Fruit fly (Drosophila melanogaster) whole organism, embryonic: ENCODE measurements around the gene Dbp21E2.

Experiments
- ATbp ChIP-seq: fragments of 200-800 bp; sonication (Bioruptor generic); optimal IDR thresholded peaks from 2 replicates; lab custom pipeline; 2017; ENCODE audit warnings: missing biosample characterization, mild to moderate bottlenecking, missing genetic modification characterization, missing genetic modification reagents
- Adf1 ChIP-seq: fragments of 200-800 bp; sonication (Bioruptor generic); IDR thresholded peaks from 2 replicates; pipeline ENCODE4 v1.3.6; 2022; ENCODE audit warnings: missing biosample characterization, missing genetic modification characterization
- Atf-2 ChIP-seq: fragments of 200-800 bp; sonication (Bioruptor generic); optimal IDR thresholded peaks from 2 replicates; lab custom pipeline; 2016; ENCODE audit warnings: missing biosample characterization, missing genetic modification characterization
- Bdp1 ChIP-seq: fragments of 200-800 bp; sonication (Bioruptor generic); optimal IDR thresholded peaks from 3 replicates; lab custom pipeline; 2016; ENCODE audit warnings: missing biosample characterization, missing genetic modification characterization
- Blimp-1 ChIP-seq: fragments of 200-800 bp; sonication (Bioruptor generic); optimal IDR thresholded peaks from 3 replicates; lab custom pipeline; 2018; ENCODE audit warnings: missing biosample characterization, missing genetic modification characterization, mild to moderate bottlenecking, moderate library complexity, missing genetic modification reagents
- CG11695 ChIP-seq: fragments of 200-800 bp; sonication (Bioruptor generic); IDR thresholded peaks from 3 replicates; pipeline ENCODE4 v1.3.6; 2022; ENCODE audit warnings: missing biosample characterization, missing genetic modification characterization
- CG12104 ChIP-seq: fragments of 200-800 bp; sonication (Bioruptor generic); optimal IDR thresholded peaks from 3 replicates; lab custom pipeline; 2016; ENCODE audit warnings: missing biosample characterization, missing genetic modification characterization
- CG13424 ChIP-seq: fragments of 200-800 bp; sonication (Bioruptor generic); optimal IDR thresholded peaks from 2 replicates; lab custom pipeline; 2019; ENCODE audit warnings: missing biosample characterization, mild to moderate bottlenecking, missing genetic modification characterization, moderate library complexity
- CG15011 ChIP-seq: fragments of 200-800 bp; sonication (Bioruptor generic); optimal IDR thresholded peaks from 3 replicates; lab custom pipeline; 2018; ENCODE audit warnings: missing biosample characterization, mild to moderate bottlenecking, missing genetic modification characterization
- CG17328 ChIP-seq: fragments of 200-800 bp; sonication (Bioruptor generic); IDR thresholded peaks from 2 replicates; pipeline ENCODE4 v1.3.6; 2022; ENCODE audit warnings: missing biosample characterization, missing genetic modification characterization
- CG17829 ChIP-seq: fragments of 200-800 bp; optimal IDR thresholded peaks from 2 replicates; lab custom pipeline; 2019; ENCODE audit warnings: missing biosample characterization, mild to moderate bottlenecking, missing genetic modification characterization, moderate library complexity
- CG4854 ChIP-seq: fragments of 200-800 bp; sonication (Bioruptor generic); optimal IDR thresholded peaks from 2 replicates; lab custom pipeline; 2016; ENCODE audit warnings: missing biosample characterization, missing genetic modification characterization, inconsistent platforms
- CG6689 ChIP-seq: fragments of 200-800 bp; sonication (Bioruptor generic); IDR thresholded peaks from 2 replicates; pipeline ENCODE4 v1.3.6; 2022; ENCODE audit warnings: missing biosample characterization, missing genetic modification characterization
- CG7556 ChIP-seq: fragments of 200-800 bp; sonication (Bioruptor generic); optimal IDR thresholded peaks from 2 replicates; lab custom pipeline; 2017; ENCODE audit warnings: missing biosample characterization, mild to moderate bottlenecking, missing genetic modification characterization
- CG8924 ChIP-seq: fragments of 200-800 bp; optimal IDR thresholded peaks from 3 replicates; lab custom pipeline; 2019; ENCODE audit warnings: missing biosample characterization, mild to moderate bottlenecking, missing genetic modification characterization, moderate library complexity
- CG9727 ChIP-seq: fragments of 200-800 bp; sonication (Bioruptor generic); optimal IDR thresholded peaks from 3 replicates; lab custom pipeline; 2017; ENCODE audit warnings: missing biosample characterization, mild to moderate bottlenecking, missing genetic modification characterization
- D ChIP-seq, 2 experiments: fragments of 200-800 bp in 1 of 2; fragments of >200 bp in 1 of 2; sonication (Bioruptor generic) in 1 of 2; optimal IDR thresholded peaks; 2 replicates in 1 of 2; 3 replicates in 1 of 2; lab custom pipeline; 2017; ENCODE audit warnings: mild to moderate bottlenecking in 1 of 2, missing biosample characterization in 1 of 2, missing genetic modification characterization in 1 of 2, missing genetic modification reagents in 1 of 2
- Dfd ChIP-seq, 2 experiments: fragments of >200 bp; optimal IDR thresholded peaks; 2 replicates each; lab custom pipeline; 2017; ENCODE audit warnings: missing biosample characterization in 2 of 2, missing genetic modification characterization in 2 of 2
- Eip74EF ChIP-seq, 2 experiments: fragments of 200-800 bp in 1 of 2; fragments of >200 bp in 1 of 2; sonication (Bioruptor generic) in 1 of 2; optimal IDR thresholded peaks; 2 replicates each; lab custom pipeline; 2017 to 2019; ENCODE audit warnings: missing biosample characterization in 2 of 2, missing genetic modification characterization in 2 of 2, mild to moderate bottlenecking in 1 of 2, moderate library complexity in 1 of 2
- H15 ChIP-seq: fragments of 200-800 bp; sonication (Bioruptor generic); IDR thresholded peaks from 3 replicates; pipeline ENCODE4 v1.3.6; 2022; ENCODE audit warnings: missing biosample characterization, missing genetic modification characterization
- Hmr ChIP-seq: fragments of 200-800 bp; sonication (Bioruptor generic); optimal IDR thresholded peaks from 3 replicates; lab custom pipeline; 2017; ENCODE audit warnings: mild to moderate bottlenecking, missing biosample characterization, missing genetic modification reagents, missing genetic modification characterization
- Hr3 ChIP-seq: fragments of 200-800 bp; sonication (Bioruptor generic); optimal IDR thresholded peaks from 3 replicates; lab custom pipeline; 2016; ENCODE audit warnings: missing biosample characterization, missing genetic modification characterization
- Mes4 ChIP-seq: fragments of 200-800 bp; sonication (Bioruptor generic); optimal IDR thresholded peaks from 2 replicates; lab custom pipeline; 2016; ENCODE audit warnings: missing biosample characterization, missing genetic modification characterization
- Oli ChIP-seq: fragments of 200-800 bp; sonication (Bioruptor generic); optimal IDR thresholded peaks from 2 replicates; lab custom pipeline; 2018; ENCODE audit warnings: missing biosample characterization, mild to moderate bottlenecking, missing genetic modification characterization, moderate library complexity
- Optix ChIP-seq: fragments of 200-800 bp; sonication (Bioruptor generic); IDR thresholded peaks from 3 replicates; pipeline ENCODE4 v1.3.6; 2022; ENCODE audit warnings: missing biosample characterization, missing genetic modification characterization
- PHDP ChIP-seq: fragments of 200-800 bp; sonication (Bioruptor generic); optimal IDR thresholded peaks from 3 replicates; lab custom pipeline; 2018; ENCODE audit warnings: missing biosample characterization, mild to moderate bottlenecking, missing genetic modification characterization, moderate library complexity
- Pdp1 ChIP-seq, 2 experiments: fragments of 200-800 bp; sonication (Bioruptor generic); optimal IDR thresholded peaks; 3 replicates each; lab custom pipeline; 2016; ENCODE audit warnings: missing biosample characterization in 2 of 2, missing genetic modification characterization in 2 of 2, mild to moderate bottlenecking in 1 of 2, moderate library complexity in 1 of 2
- Sox102F ChIP-seq: fragments of 200-800 bp; sonication (Bioruptor generic); optimal IDR thresholded peaks from 2 replicates; lab custom pipeline; 2018; ENCODE audit warnings: missing biosample characterization, mild to moderate bottlenecking, missing genetic modification characterization, moderate library complexity
- Xbp1 ChIP-seq: fragments of 200-800 bp; sonication (Bioruptor generic); optimal IDR thresholded peaks from 3 replicates; lab custom pipeline; 2016; ENCODE audit warnings: missing biosample characterization, mild to moderate bottlenecking, missing genetic modification characterization
- Xrp1 ChIP-seq: fragments of 200-800 bp; sonication (Bioruptor generic); IDR thresholded peaks from 2 replicates; pipeline ENCODE4 v1.3.6; 2022; ENCODE audit warnings: missing biosample characterization, missing genetic modification characterization
- amos ChIP-seq: fragments of 200-800 bp; sonication (Bioruptor generic); IDR thresholded peaks from 2 replicates; pipeline ENCODE4 v1.3.6; 2022; ENCODE audit warnings: missing biosample characterization, missing genetic modification characterization; ENCODE audit not compliant: partially characterized antibody
- cas ChIP-seq: fragments of 200-800 bp; sonication (Bioruptor generic); IDR thresholded peaks from 2 replicates; pipeline ENCODE4 v1.3.6; 2022; ENCODE audit warnings: missing biosample characterization, missing genetic modification characterization
- dmrt11E ChIP-seq: fragments of 200-800 bp; sonication (Bioruptor generic); optimal IDR thresholded peaks from 3 replicates; lab custom pipeline; 2018; ENCODE audit warnings: missing biosample characterization, mild to moderate bottlenecking, missing genetic modification characterization, moderate library complexity
- ewg ChIP-seq: fragments of 200-800 bp; sonication (Bioruptor generic); optimal IDR thresholded peaks from 3 replicates; lab custom pipeline; 2017; ENCODE audit warnings: mild to moderate bottlenecking, missing biosample characterization, missing genetic modification reagents, missing genetic modification characterization
- gcm ChIP-seq: fragments of 200-800 bp; sonication (Bioruptor generic); optimal IDR thresholded peaks from 2 replicates; lab custom pipeline; 2019; ENCODE audit warnings: missing biosample characterization, mild to moderate bottlenecking, missing genetic modification characterization, moderate library complexity
- gt ChIP-seq: fragments of 200-800 bp; sonication (Bioruptor generic); IDR thresholded peaks from 2 replicates; pipeline ENCODE4 v1.3.6; 2022; ENCODE audit warnings: missing biosample characterization, missing genetic modification characterization
- hkb ChIP-seq, 2 experiments: fragments of 200-800 bp in 1 of 2; fragments of >200 bp in 1 of 2; sonication (Bioruptor generic) in 1 of 2; IDR thresholded peaks in 1 of 2; optimal IDR thresholded peaks in 1 of 2; 2 replicates each; pipeline versions ENCODE4 v1.3.6 to Lab custom; 2017 to 2022; ENCODE audit warnings: missing biosample characterization in 1 of 2, missing genetic modification characterization in 1 of 2
- nerfin-1 ChIP-seq: fragments of 200-800 bp; sonication (Bioruptor generic); optimal IDR thresholded peaks from 3 replicates; lab custom pipeline; 2019; ENCODE audit warnings: missing biosample characterization, mild to moderate bottlenecking, missing genetic modification characterization, moderate library complexity
- org-1 ChIP-seq: fragments of 200-800 bp; sonication (Bioruptor generic); optimal IDR thresholded peaks from 2 replicates; lab custom pipeline; 2017; ENCODE audit warnings: missing biosample characterization, missing genetic modification characterization
- phol ChIP-seq: fragments of 200-800 bp; sonication (Bioruptor generic); optimal IDR thresholded peaks from 3 replicates; lab custom pipeline; 2018; ENCODE audit warnings: missing biosample characterization, mild to moderate bottlenecking, missing genetic modification characterization, moderate library complexity
- sc ChIP-seq, 3 experiments: fragments of >200 bp in 2 of 3; fragments of 200-800 bp in 1 of 3; sonication (Bioruptor generic) in 1 of 3; optimal IDR thresholded peaks; 2 replicates in 2 of 3; 3 replicates in 1 of 3; lab custom pipeline; 2017; ENCODE audit warnings: mild to moderate bottlenecking in 1 of 3, missing biosample characterization in 1 of 3, missing genetic modification characterization in 1 of 3, missing genetic modification reagents in 1 of 3
- sens ChIP-seq: fragments of 200-800 bp; sonication (Bioruptor generic); peaks from one replicate; lab custom pipeline; 2016; ENCODE audit warnings: missing biosample characterization, missing genetic modification characterization
- sim ChIP-seq: fragments of 200-800 bp; sonication (Bioruptor generic); IDR thresholded peaks from 2 replicates; pipeline ENCODE4 v1.3.6; 2022; ENCODE audit warnings: missing biosample characterization, missing genetic modification characterization
- ttk ChIP-seq: fragments of 200-800 bp; sonication (Bioruptor generic); IDR thresholded peaks from 2 replicates; pipeline ENCODE4 v2.1.2; 2022; ENCODE audit warnings: missing biosample characterization, missing genetic modification characterization
- unpg ChIP-seq: fragments of 200-800 bp; sonication (Bioruptor generic); optimal IDR thresholded peaks from 3 replicates; lab custom pipeline; 2018; ENCODE audit warnings: missing biosample characterization, mild to moderate bottlenecking, missing genetic modification characterization, moderate library complexity
- vvl ChIP-seq: fragments of 200-800 bp; sonication (Bioruptor generic); IDR thresholded peaks from 2 replicates; pipeline ENCODE4 v1.3.6; 2022; ENCODE audit warnings: missing biosample characterization, missing genetic modification characterization

Gene Dbp21E2

dm6 chr2L:827516-828362, 16.4 kb downstream of the Dbp21E2 start (continued):
- TF ChIP-seq ttk (GFP tag; lab: Robert Waterston, UW) (no peak), sc (optimal IDR thresholded peaks at IDR 0.05; lab: Kevin White, UChicago) (no peak), sc (GFP tag; optimal IDR thresholded peaks at IDR 0.05; lab: Kevin White, UChicago) (peak; percentile 69), vvl (peak; percentile 31; the same call in 1 of the 2 replicates), CG17829 (tag; lab: Kevin White, UChicago) (peak; percentile 11), Optix (GFP tag; lab: Robert Waterston, UW) (no peak), Pdp1 (GFP tag; optimal IDR thresholded peaks at IDR 0.05; lab: Kevin White, UChicago) (peak in 1 of 2 experiments; percentile 87), CG7556 (peak; percentile 57), Xrp1 (GFP tag; lab: Robert Waterston, UW) (peak; percentile 60; the same call in 1 of the 2 replicates), Blimp-1 (GFP tag; lab: Kevin White, UChicago) (peak; percentile 56), CG11695 (GFP tag; lab: Robert Waterston, UW) (no peak), Sox102F (GFP tag; lab: Kevin White, UChicago) (peak; percentile 90), Atf-2 (peak; percentile 47), Hmr (no peak), Mes4 (GFP tag; lab: Kevin White, UChicago) (peak; percentile 18), sens (peak; percentile 94), Bdp1 (peak; percentile 7), CG15011 (no peak), Oli (tag; lab: Kevin White, UChicago) (peak; percentile 54), ATbp (GFP tag; lab: Kevin White, UChicago) (peak; percentile 84), D (optimal IDR thresholded peaks at IDR 0.05; lab: Kevin White, UChicago) (no peak), D (GFP tag; optimal IDR thresholded peaks at IDR 0.05; lab: Kevin White, UChicago) (peak; percentile 62), Xbp1 (GFP tag; lab: Kevin White, UChicago) (peak; percentile 60), Hr3 (peak; percentile 44), CG8924 (peak; percentile 59), CG12104 (GFP tag; lab: Kevin White, UChicago) (no peak), gt (GFP tag; lab: Robert Waterston, UW) (no peak), CG6689 (GFP tag; lab: Robert Waterston, UW) (0 out of 2 replicates have a peak, but pooled peaks have one; percentile 4), Eip74EF (GFP tag; optimal IDR thresholded peaks at IDR 0.05; lab: Kevin White, UChicago) (peak in 1 of 2 experiments; percentile 30), PHDP (tag; lab: Kevin White, UChicago) (peak; percentile 71), CG13424 (tag; lab: Kevin White, UChicago) (peak; percentile 39), cas (GFP tag; lab: Robert Waterston, UW) (no peak), ewg (GFP tag; lab: Kevin White, UChicago) (peak; percentile 46), nerfin-1 (tag; lab: Kevin White, UChicago) (peak; percentile 33), CG17328 (GFP tag; lab: Robert Waterston, UW) (peak; percentile 61), org-1 (GFP tag; lab: Kevin White, UChicago) (peak; percentile 46), phol (tag; lab: Kevin White, UChicago) (peak; percentile 52), CG4854 (GFP tag; lab: Kevin White, UChicago) (peak; percentile 10), Adf1 (GFP tag; lab: Robert Waterston, UW) (no peak), unpg (peak; percentile 42), H15 (GFP tag; lab: Robert Waterston, UW) (0 out of 3 replicates have a peak, but pooled peaks have one; percentile 14), Dfd (GFP tag; optimal IDR thresholded peaks at IDR 0.05; lab: Kevin White, UChicago) (no peak), gcm (GFP tag; lab: Kevin White, UChicago) (peak; percentile 46), CG9727 (GFP tag; lab: Kevin White, UChicago) (peak; percentile 11), sim (GFP tag; lab: Robert Waterston, UW) (no peak), hkb (optimal IDR thresholded peaks at IDR 0.05; lab: Kevin White, UChicago) (no peak), hkb (GFP tag; IDR thresholded peaks at IDR 0.05; lab: Robert Waterston, UW) (peak; percentile 50; the same call in 1 of the 2 replicates), dmrt11E (tag; lab: Kevin White, UChicago) (peak; percentile 55), amos (no peak)
